Worm (Caenorhabditis elegans) whole organism, early embryonic: Measurements from ENCODE around the gene C25F9.10.
A peak's percentile ranks its signal among the peaks of the same experiment; 100 is the strongest.

Source experiments
- B0310.2 ChIP-seq: sonication (generic microtip); optimal IDR thresholded peaks from 2 replicates; lab custom pipeline; 2016; ENCODE audit warnings: mild to moderate bottlenecking, missing genetic modification characterization, missing compliant biosample characterization
- F13C5.2 ChIP-seq: sonication (generic microtip); optimal IDR thresholded peaks from 2 replicates; lab custom pipeline; 2017; ENCODE audit warnings: mild to moderate bottlenecking, missing genetic modification characterization, inconsistent platforms, missing compliant biosample characterization
- aly-1 ChIP-seq: sonication (generic microtip); optimal IDR thresholded peaks from 2 replicates; lab custom pipeline; 2016; ENCODE audit warnings: missing genetic modification characterization, missing compliant biosample characterization
- ama-1 ChIP-seq: fragments of 150-350 bp; optimal IDR thresholded peaks from 2 replicates; lab custom pipeline; 2014
- ceh-13 ChIP-seq: fragments of 200-800 bp; sonication (Bioruptor generic); optimal IDR thresholded peaks from 2 replicates; lab custom pipeline; 2018; ENCODE audit warnings: mild to moderate bottlenecking, missing genetic modification characterization, missing compliant biosample characterization
- ceh-36 ChIP-seq: sonication (generic microtip); optimal IDR thresholded peaks from 2 replicates; lab custom pipeline; 2016; ENCODE audit warnings: missing genetic modification characterization, inconsistent platforms, missing compliant biosample characterization
- ets-7 ChIP-seq: sonication (generic microtip); optimal IDR thresholded peaks from 2 replicates; lab custom pipeline; 2016; ENCODE audit warnings: missing genotype, missing genetic modification characterization, missing compliant biosample characterization
- flt-1 ChIP-seq: fragments of 200-800 bp; sonication (Bioruptor generic); IDR thresholded peaks from 2 replicates; pipeline ENCODE4 v1.3.6; 2022; ENCODE audit warnings: missing genetic modification characterization, missing compliant biosample characterization
- hmbx-1 ChIP-seq: sonication (generic microtip); optimal IDR thresholded peaks from 2 replicates; lab custom pipeline; 2016; ENCODE audit warnings: mild to moderate bottlenecking, missing genetic modification characterization, missing compliant biosample characterization
- hmg-4 ChIP-seq: fragments of 200-800 bp; sonication (Bioruptor generic); optimal IDR thresholded peaks from 2 replicates; lab custom pipeline; 2018; ENCODE audit warnings: mild to moderate bottlenecking, missing genetic modification characterization, missing compliant biosample characterization
- hnd-1 ChIP-seq: sonication (generic microtip); optimal IDR thresholded peaks from 2 replicates; lab custom pipeline; 2016; ENCODE audit warnings: missing genetic modification characterization, missing compliant biosample characterization
- pes-1 ChIP-seq: fragments of 200-800 bp; sonication (Bioruptor generic); IDR thresholded peaks from 2 replicates; pipeline ENCODE4 v1.3.6; 2022; ENCODE audit warnings: missing genetic modification reagents, missing genetic modification characterization, missing compliant biosample characterization
- scrt-1 ChIP-seq: fragments of 200-800 bp; sonication (Bioruptor generic); IDR thresholded peaks from 2 replicates; pipeline ENCODE4 v1.3.6; 2022; ENCODE audit warnings: missing genetic modification characterization, missing compliant biosample characterization
- sea-1 ChIP-seq: fragments of 200-800 bp; sonication (Bioruptor generic); conservative IDR thresholded peaks from 2 replicates; pipeline ENCODE4 v1.3.6; 2022; ENCODE audit warnings: missing genetic modification characterization, missing compliant biosample characterization
- tbx-11 ChIP-seq: fragments of 200-800 bp; sonication (Bioruptor generic); IDR thresholded peaks from 2 replicates; pipeline ENCODE4 v1.3.6; 2022; ENCODE audit warnings: missing genetic modification characterization, missing compliant biosample characterization
- tbx-37 ChIP-seq: fragments of 200-800 bp; sonication (Bioruptor generic); conservative IDR thresholded peaks from 2 replicates; pipeline ENCODE4 v1.3.6; 2022; ENCODE audit warnings: missing genetic modification reagents, missing genetic modification characterization, missing compliant biosample characterization
- tra-4 ChIP-seq: sonication (generic microtip); optimal IDR thresholded peaks from 2 replicates; lab custom pipeline; 2017; ENCODE audit warnings: missing genetic modification characterization, missing compliant biosample characterization

C25F9.10 gene

ce11 chrV:19428097-19428496 is 22.6 kb downstream of the C25F9.10 start:
- no peak for TF ChIP-seq ceh-13 (GFP tag; lab: Kevin White, UChicago)
- no peak for TF ChIP-seq hmbx-1 (tag; lab: Kevin White, UChicago)
- no peak for TF ChIP-seq aly-1 (tag; lab: Kevin White, UChicago)
- no peak for TF ChIP-seq tbx-37 (GFP tag; lab: Robert Waterston, UW)
- TF ChIP-seq hmg-4 (GFP tag; lab: Kevin White, UChicago), result no peak
- no peak for TF ChIP-seq scrt-1
- TF ChIP-seq hnd-1 (tag; lab: Kevin White, UChicago), result no peak
- no peak for TF ChIP-seq ets-7 (tag; lab: Kevin White, UChicago)
- TF ChIP-seq flt-1 (GFP tag; lab: Robert Waterston, UW), result no peak
- TF ChIP-seq ceh-36 (tag; lab: Kevin White, UChicago), result no peak
- TF ChIP-seq tra-4, result no peak
- no peak for TF ChIP-seq tbx-11
- TF ChIP-seq B0310.2 (tag; lab: Kevin White, UChicago), result no peak
- no peak for TF ChIP-seq pes-1 (GFP tag; lab: Robert Waterston, UW)
- TF ChIP-seq sea-1 (GFP tag; lab: Robert Waterston, UW), result no peak

ce11 chrV:19428936-19429335 is 23.4 kb downstream of the C25F9.10 start:
- TF ChIP-seq tbx-11 (no peak), hnd-1 (tag; lab: Kevin White, UChicago) (no peak)

DNA sequence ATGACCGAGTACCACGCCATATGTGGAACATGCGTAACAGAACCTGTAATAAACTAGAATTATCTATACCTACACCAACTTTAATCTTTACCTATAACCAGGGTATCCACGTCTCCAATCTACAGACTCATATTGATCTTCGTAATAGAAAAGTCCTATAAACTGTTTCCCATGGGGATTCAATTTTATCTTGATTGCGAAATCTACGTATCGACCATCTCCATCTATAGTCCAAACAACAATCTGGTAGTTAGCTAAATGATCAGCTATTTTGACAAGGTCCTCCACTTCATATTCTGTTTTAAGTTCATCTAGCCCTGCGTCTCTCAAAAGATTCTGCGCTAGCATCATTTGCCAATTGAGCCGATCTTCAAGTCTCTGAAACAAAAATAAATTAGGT is 24.1 kb downstream of the C25F9.10 start:
- no peak for TF ChIP-seq pes-1 (GFP tag; lab: Robert Waterston, UW)
- TF ChIP-seq tbx-37 (GFP tag; lab: Robert Waterston, UW), result no peak
- no peak for TF ChIP-seq flt-1 (GFP tag; lab: Robert Waterston, UW)
- TF ChIP-seq tra-4, result no peak
- no peak for TF ChIP-seq F13C5.2 (tag; lab: Kevin White, UChicago)
- TF ChIP-seq ets-7 (tag; lab: Kevin White, UChicago), result no peak
- TF ChIP-seq tbx-11, result no peak

ce11 chrV:19430351-19430913 is 24.9 kb downstream of the C25F9.10 start:
- TF ChIP-seq tbx-11 (no peak), ceh-36 (tag; lab: Kevin White, UChicago) (peak; percentile 50), hmg-4 (GFP tag; lab: Kevin White, UChicago) (peak; percentile 26)

ce11 chrV:19431036-19431435 is 25.5 kb downstream of the C25F9.10 start, which contains the start of gene srw-85:
Gene srw-85, minus strand, starts transcription at chrV:19431136.
- TF ChIP-seq ceh-36 (tag; lab: Kevin White, UChicago), result no peak
- no peak for TF ChIP-seq F13C5.2 (tag; lab: Kevin White, UChicago)
- TF ChIP-seq B0310.2 (tag; lab: Kevin White, UChicago), result no peak
- TF ChIP-seq scrt-1, result no peak
- TF ChIP-seq ets-7 (tag; lab: Kevin White, UChicago), result no peak
- no peak for TF ChIP-seq sea-1 (GFP tag; lab: Robert Waterston, UW)
- no peak for TF ChIP-seq hmg-4 (GFP tag; lab: Kevin White, UChicago)
- no peak for TF ChIP-seq tbx-11
- TF ChIP-seq hmbx-1 (tag; lab: Kevin White, UChicago), result no peak
- no peak for TF ChIP-seq ceh-13 (GFP tag; lab: Kevin White, UChicago)
- TF ChIP-seq tra-4, result no peak
- no peak for TF ChIP-seq pes-1 (GFP tag; lab: Robert Waterston, UW)
- TF ChIP-seq aly-1 (tag; lab: Kevin White, UChicago), result no peak
- TF ChIP-seq hnd-1 (tag; lab: Kevin White, UChicago), result no peak
- TF ChIP-seq ama-1 (lab: Kevin White, UChicago), result no peak
- no peak for TF ChIP-seq flt-1 (GFP tag; lab: Robert Waterston, UW)
- no peak for TF ChIP-seq tbx-37 (GFP tag; lab: Robert Waterston, UW)

DNA sequence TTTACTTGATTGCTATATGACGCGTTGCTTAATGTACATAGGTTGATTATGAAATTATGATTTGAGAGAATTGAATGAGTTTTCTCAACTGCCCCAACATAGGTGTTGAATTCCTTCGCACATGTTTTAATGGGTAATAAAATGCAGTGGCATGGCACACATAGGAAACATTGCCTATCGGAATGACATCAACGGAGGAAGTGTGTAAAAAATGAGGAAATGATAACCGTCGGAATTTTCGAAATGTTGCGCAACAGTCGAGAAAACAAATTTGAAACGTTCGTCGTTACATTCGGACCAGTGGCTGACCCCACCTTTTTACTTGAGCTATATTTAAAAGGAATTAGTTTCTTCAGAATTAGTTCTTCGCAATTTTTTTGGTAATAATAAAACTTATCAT is 26.5 kb downstream of the C25F9.10 start:
- TF ChIP-seq ceh-13 (GFP tag; lab: Kevin White, UChicago), result no peak
- no peak for TF ChIP-seq tbx-11
- TF ChIP-seq B0310.2 (tag; lab: Kevin White, UChicago), result no peak
- no peak for TF ChIP-seq scrt-1
- TF ChIP-seq ama-1 (lab: Kevin White, UChicago), result no peak
- no peak for TF ChIP-seq hmbx-1 (tag; lab: Kevin White, UChicago)
- TF ChIP-seq F13C5.2 (tag; lab: Kevin White, UChicago), result no peak
- TF ChIP-seq hmg-4 (GFP tag; lab: Kevin White, UChicago), result no peak
- no peak for TF ChIP-seq tbx-37 (GFP tag; lab: Robert Waterston, UW)
- no peak for TF ChIP-seq hnd-1 (tag; lab: Kevin White, UChicago)
- no peak for TF ChIP-seq ets-7 (tag; lab: Kevin White, UChicago)
- no peak for TF ChIP-seq sea-1 (GFP tag; lab: Robert Waterston, UW)

- no peak for TF ChIP-seq B0310.2 (tag; lab: Kevin White, UChicago)
- TF ChIP-seq tra-4, result no peak
- TF ChIP-seq hmg-4 (GFP tag; lab: Kevin White, UChicago), result no peak
- TF ChIP-seq scrt-1, result no peak
- TF ChIP-seq aly-1 (tag; lab: Kevin White, UChicago), result no peak
- TF ChIP-seq ama-1 (lab: Kevin White, UChicago), result no peak
- TF ChIP-seq flt-1 (GFP tag; lab: Robert Waterston, UW), result no peak
- no peak for TF ChIP-seq ets-7 (tag; lab: Kevin White, UChicago)
- TF ChIP-seq hmbx-1 (tag; lab: Kevin White, UChicago), result no peak
- no peak for TF ChIP-seq pes-1 (GFP tag; lab: Robert Waterston, UW)
- TF ChIP-seq tbx-37 (GFP tag; lab: Robert Waterston, UW), result no peak
- TF ChIP-seq F13C5.2 (tag; lab: Kevin White, UChicago), result no peak
- no peak for TF ChIP-seq ceh-13 (GFP tag; lab: Kevin White, UChicago)
These were observed 27.4 kb downstream of the C25F9.10 start, which contains the start of gene C25F9.11 for ce11 chrV:19432972-19433371. Gene C25F9.11, minus strand, starts transcription at chrV:19433072.
